Worm (Caenorhabditis elegans) whole organism, early embryonic: Measurements from ENCODE around the gene git-1.

Source experiments
- F13C5.2 ChIP-seq: sonication (generic microtip); optimal IDR thresholded peaks from 2 replicates; lab custom pipeline; 2017; ENCODE audit warnings: mild to moderate bottlenecking, missing genetic modification characterization, inconsistent platforms, missing compliant biosample characterization
- aly-1 ChIP-seq: sonication (generic microtip); optimal IDR thresholded peaks from 2 replicates; lab custom pipeline; 2016; ENCODE audit warnings: missing genetic modification characterization, missing compliant biosample characterization
- ama-1 ChIP-seq: fragments of 150-350 bp; optimal IDR thresholded peaks from 2 replicates; lab custom pipeline; 2014
- ceh-13 ChIP-seq: fragments of 200-800 bp; sonication (Bioruptor generic); optimal IDR thresholded peaks from 2 replicates; lab custom pipeline; 2018; ENCODE audit warnings: mild to moderate bottlenecking, missing genetic modification characterization, missing compliant biosample characterization
- ceh-36 ChIP-seq: sonication (generic microtip); optimal IDR thresholded peaks from 2 replicates; lab custom pipeline; 2016; ENCODE audit warnings: missing genetic modification characterization, inconsistent platforms, missing compliant biosample characterization
- flt-1 ChIP-seq: fragments of 200-800 bp; sonication (Bioruptor generic); IDR thresholded peaks from 2 replicates; pipeline ENCODE4 v1.3.6; 2022; ENCODE audit warnings: missing genetic modification characterization, missing compliant biosample characterization
- pes-1 ChIP-seq: fragments of 200-800 bp; sonication (Bioruptor generic); IDR thresholded peaks from 2 replicates; pipeline ENCODE4 v1.3.6; 2022; ENCODE audit warnings: missing genetic modification reagents, missing genetic modification characterization, missing compliant biosample characterization
- scrt-1 ChIP-seq: fragments of 200-800 bp; sonication (Bioruptor generic); IDR thresholded peaks from 2 replicates; pipeline ENCODE4 v1.3.6; 2022; ENCODE audit warnings: missing genetic modification characterization, missing compliant biosample characterization
- sea-1 ChIP-seq: fragments of 200-800 bp; sonication (Bioruptor generic); conservative IDR thresholded peaks from 2 replicates; pipeline ENCODE4 v1.3.6; 2022; ENCODE audit warnings: missing genetic modification characterization, missing compliant biosample characterization
- tbx-11 ChIP-seq: fragments of 200-800 bp; sonication (Bioruptor generic); IDR thresholded peaks from 2 replicates; pipeline ENCODE4 v1.3.6; 2022; ENCODE audit warnings: missing genetic modification characterization, missing compliant biosample characterization
- tbx-37 ChIP-seq: fragments of 200-800 bp; sonication (Bioruptor generic); conservative IDR thresholded peaks from 2 replicates; pipeline ENCODE4 v1.3.6; 2022; ENCODE audit warnings: missing genetic modification reagents, missing genetic modification characterization, missing compliant biosample characterization

- TF ChIP-seq ama-1 (lab: Kevin White, UChicago): no peak
- no peak for TF ChIP-seq sea-1 (GFP tag; lab: Robert Waterston, UW)
- no peak for TF ChIP-seq tbx-37
- no peak for TF ChIP-seq ceh-13 (GFP tag; lab: Kevin White, UChicago)
- TF ChIP-seq scrt-1 (GFP tag; lab: Robert Waterston, UW): no peak
- no peak for TF ChIP-seq aly-1 (tag; lab: Kevin White, UChicago)
- no peak for TF ChIP-seq F13C5.2 (tag; lab: Kevin White, UChicago)
- no peak for TF ChIP-seq flt-1
- no peak for TF ChIP-seq tbx-11 (GFP tag; lab: Robert Waterston, UW)
- TF ChIP-seq ceh-36 (tag; lab: Kevin White, UChicago): no peak
- no peak for TF ChIP-seq pes-1 (GFP tag; lab: Robert Waterston, UW)
These were observed 52.2 kb downstream of the git-1 start, which contains the start of gene nhx-5 for ce11 chrX:10576872-10577271.
